Worm (Caenorhabditis elegans) whole organism, young adult: Measurements from ENCODE around the gene epn-1.

Experiments used
- B0336.3 ChIP-seq: fragments of 200-800 bp; sonication (Bioruptor generic); IDR thresholded peaks from 2 replicates; pipeline ENCODE4 v1.3.6; 2022; ENCODE audit warnings: missing genetic modification characterization, missing compliant biosample characterization
- C06A6.2 ChIP-seq: fragments of 200-800 bp; sonication (Bioruptor generic); conservative IDR thresholded peaks from 2 replicates; pipeline ENCODE4 v1.3.6; 2022; ENCODE audit warnings: missing genetic modification characterization, missing compliant biosample characterization
- C17E4.6 ChIP-seq: fragments of 200-800 bp; sonication (Bioruptor generic); IDR thresholded peaks from 2 replicates; pipeline ENCODE4 v1.3.6; 2022; ENCODE audit warnings: missing genetic modification reagents, missing genetic modification characterization, missing compliant biosample characterization
- F37B4.10 ChIP-seq: fragments of 200-800 bp; sonication (Bioruptor generic); IDR thresholded peaks from 2 replicates; pipeline ENCODE4 v1.3.6; 2022; ENCODE audit warnings: missing genetic modification characterization, missing compliant biosample characterization
- F49E8.2 ChIP-seq: sonication (generic microtip); optimal IDR thresholded peaks from 3 replicates; lab custom pipeline; 2017; ENCODE audit warnings: missing genetic modification characterization, mild to moderate bottlenecking, missing compliant biosample characterization, antibody characterized with exemption, moderate library complexity; ENCODE audit not compliant: insufficient read depth
- F57C9.4 ChIP-seq: sonication (generic microtip); optimal IDR thresholded peaks from 2 replicates; lab custom pipeline; 2017; ENCODE audit warnings: mild to moderate bottlenecking, missing genetic modification characterization, missing compliant biosample characterization
- K11D2.4 ChIP-seq: fragments of 200-800 bp; sonication (Bioruptor generic); IDR thresholded peaks from 2 replicates; pipeline ENCODE4 v1.3.6; 2022; ENCODE audit warnings: missing genetic modification reagents, missing genetic modification characterization, missing compliant biosample characterization
- Y53G8AR.9 ChIP-seq: fragments of 200-800 bp; sonication (Bioruptor generic); conservative IDR thresholded peaks from 2 replicates; pipeline ENCODE4 v1.3.6; 2022; ENCODE audit warnings: missing genetic modification reagents, missing genetic modification characterization, missing compliant biosample characterization
- Y56A3A.18 ChIP-seq: fragments of 200-800 bp; sonication (Bioruptor generic); IDR thresholded peaks from 2 replicates; pipeline ENCODE4 v1.3.6; 2022; ENCODE audit warnings: missing genetic modification reagents, missing genetic modification characterization, missing compliant biosample characterization
- ZK185.1 ChIP-seq: sonication (generic microtip); optimal IDR thresholded peaks from 2 replicates; lab custom pipeline; 2016; ENCODE audit warnings: mild to moderate bottlenecking, missing genetic modification characterization, missing compliant biosample characterization; ENCODE audit not compliant: poor library complexity, severe bottlenecking
- ama-1 ChIP-seq, 3 experiments: fragments of 150-350 bp in 1 of 3; sonication (generic microtip) in 2 of 3; optimal IDR thresholded peaks; 2 replicates each; lab custom pipeline; 2014 to 2018; ENCODE audit warnings: missing biosample characterization in 2 of 3, missing genetic modification characterization in 2 of 3, missing genetic modification reagents in 2 of 3
- aptf-2 ChIP-seq: fragments of 200-800 bp; sonication (Bioruptor generic); conservative IDR thresholded peaks from 2 replicates; pipeline ENCODE4 v1.3.6; 2022; ENCODE audit warnings: missing genetic modification reagents, missing genetic modification characterization, missing compliant biosample characterization
- aptf-3 ChIP-seq: fragments of 200-800 bp; sonication (Bioruptor generic); IDR thresholded peaks from 2 replicates; pipeline ENCODE4 v1.3.6; 2022; ENCODE audit warnings: missing genetic modification characterization, missing compliant biosample characterization
- ccch-3 ChIP-seq: fragments of 200-800 bp; sonication (Bioruptor generic); optimal IDR thresholded peaks from 2 replicates; lab custom pipeline; 2018; ENCODE audit warnings: mild to moderate bottlenecking, missing genetic modification characterization, missing compliant biosample characterization
- cebp-1 ChIP-seq, 2 experiments: fragments of 200-800 bp in 1 of 2; sonication (Bioruptor generic) in 1 of 2; sonication (generic microtip) in 1 of 2; IDR thresholded peaks in 1 of 2; optimal IDR thresholded peaks in 1 of 2; 2 replicates each; pipeline versions ENCODE4 v1.3.6 to Lab custom; 2017 to 2022; ENCODE audit warnings: missing compliant biosample characterization in 2 of 2, missing genetic modification characterization in 2 of 2, mild to moderate bottlenecking in 1 of 2, missing genetic modification reagents in 1 of 2, moderate library complexity in 1 of 2
- ceh-40 ChIP-seq: fragments of 200-800 bp; sonication (Bioruptor generic); IDR thresholded peaks from 2 replicates; pipeline ENCODE4 v1.3.6; 2022; ENCODE audit warnings: missing genetic modification characterization, missing compliant biosample characterization
- ceh-79 ChIP-seq: sonication (generic microtip); optimal IDR thresholded peaks from 2 replicates; lab custom pipeline; 2017; ENCODE audit warnings: mild to moderate bottlenecking, missing genetic modification characterization, missing compliant biosample characterization
- dpff-1 ChIP-seq: sonication (generic microtip); optimal IDR thresholded peaks from 2 replicates; lab custom pipeline; 2017; ENCODE audit warnings: mild to moderate bottlenecking, missing genetic modification characterization, missing compliant biosample characterization
- dpl-1 ChIP-seq: fragments of 150-350 bp; optimal IDR thresholded peaks from 2 replicates; lab custom pipeline; 2014; ENCODE audit warnings: missing biosample characterization, missing genetic modification reagents, missing genetic modification characterization
- egl-18 ChIP-seq: fragments of 200-800 bp; sonication (Bioruptor generic); IDR thresholded peaks from 2 replicates; pipeline ENCODE4 v1.3.6; 2022; ENCODE audit warnings: missing genetic modification reagents, missing genetic modification characterization, missing compliant biosample characterization
- egl-44 ChIP-seq: fragments of 200-800 bp; sonication (Bioruptor generic); IDR thresholded peaks from 2 replicates; pipeline ENCODE4 v1.3.6; 2022; ENCODE audit warnings: missing genetic modification reagents, missing genetic modification characterization, missing compliant biosample characterization
- egrh-3 ChIP-seq: fragments of 200-800 bp; sonication (Bioruptor generic); IDR thresholded peaks from 2 replicates; pipeline ENCODE4 v1.3.6; 2022; ENCODE audit warnings: missing genetic modification reagents, missing genetic modification characterization, missing compliant biosample characterization
- ekl-4 ChIP-seq: fragments of 200-800 bp; sonication (Bioruptor generic); IDR thresholded peaks from 2 replicates; pipeline ENCODE4 v1.3.6; 2022; ENCODE audit warnings: missing genetic modification reagents, missing genetic modification characterization, missing compliant biosample characterization
- gei-17 ChIP-seq: fragments of 200-800 bp; sonication (Bioruptor generic); optimal IDR thresholded peaks from 2 replicates; lab custom pipeline; 2018; ENCODE audit warnings: mild to moderate bottlenecking, missing genetic modification characterization, missing compliant biosample characterization
- hlh-12 ChIP-seq: sonication (generic microtip); optimal IDR thresholded peaks from 2 replicates; lab custom pipeline; 2016; ENCODE audit warnings: missing genetic modification characterization, missing compliant biosample characterization
- lin-35 ChIP-seq, 3 experiments: fragments of 150-350 bp in 2 of 3; sonication (generic microtip) in 1 of 3; optimal IDR thresholded peaks; 2 replicates each; lab custom pipeline; 2014 to 2018; ENCODE audit warnings: missing biosample characterization in 3 of 3, missing genetic modification characterization in 3 of 3, missing genetic modification reagents in 3 of 3
- mcd-1 ChIP-seq: fragments of 200-800 bp; sonication (Bioruptor generic); IDR thresholded peaks from 2 replicates; pipeline ENCODE4 v1.3.6; 2022; ENCODE audit warnings: missing genetic modification reagents, missing genetic modification characterization, missing compliant biosample characterization
- mxl-1 ChIP-seq: sonication (generic microtip); optimal IDR thresholded peaks from 2 replicates; lab custom pipeline; 2016; ENCODE audit warnings: missing genetic modification characterization, missing compliant biosample characterization
- nfyb-1 ChIP-seq: fragments of 200-800 bp; sonication (Bioruptor generic); IDR thresholded peaks from 2 replicates; pipeline ENCODE4 v1.3.6; 2022; ENCODE audit warnings: missing genetic modification reagents, missing genetic modification characterization, missing compliant biosample characterization
- nhr-120 ChIP-seq: fragments of 200-800 bp; sonication (Bioruptor generic); IDR thresholded peaks from 2 replicates; pipeline ENCODE4 v1.3.6; 2022; ENCODE audit warnings: missing genetic modification characterization, missing compliant biosample characterization
- nhr-179 ChIP-seq: sonication (generic microtip); optimal IDR thresholded peaks from 2 replicates; lab custom pipeline; 2016; ENCODE audit warnings: mild to moderate bottlenecking, missing genetic modification characterization, missing compliant biosample characterization
- nhr-27 ChIP-seq: fragments of 200-800 bp; sonication (Bioruptor generic); optimal IDR thresholded peaks from 2 replicates; lab custom pipeline; 2018; ENCODE audit warnings: mild to moderate bottlenecking, missing genetic modification characterization, moderate library complexity, missing compliant biosample characterization
- nhr-90 ChIP-seq: sonication (generic microtip); optimal IDR thresholded peaks from 2 replicates; lab custom pipeline; 2016; ENCODE audit warnings: missing genotype, mild to moderate bottlenecking, missing genetic modification characterization, missing compliant biosample characterization
- repo-1 ChIP-seq: sonication (generic microtip); optimal IDR thresholded peaks from 2 replicates; lab custom pipeline; 2017; ENCODE audit warnings: mild to moderate bottlenecking, missing genetic modification characterization, missing compliant biosample characterization
- snpc-3.4 ChIP-seq: sonication (generic microtip); optimal IDR thresholded peaks from 2 replicates; lab custom pipeline; 2017; ENCODE audit warnings: missing genetic modification characterization, mild to moderate bottlenecking, missing compliant biosample characterization, antibody characterized with exemption, moderate library complexity, missing genotype, missing genetic modification reagents
- snpc-4 ChIP-seq, 5 experiments: fragments of 150-350 bp in 1 of 5; sonication (generic microtip) in 4 of 5; optimal IDR thresholded peaks; 2 replicates each; lab custom pipeline; 2014 to 2018; ENCODE audit warnings: missing genetic modification characterization in 5 of 5, missing biosample characterization in 3 of 5, antibody characterized with exemption in 2 of 5, mild to moderate bottlenecking in 2 of 5, missing compliant biosample characterization in 2 of 5, missing genotype in 2 of 5, moderate library complexity in 2 of 5, missing genetic modification reagents in 1 of 5
- tbp1 ChIP-seq: fragments of 200-800 bp; sonication (Bioruptor generic); optimal IDR thresholded peaks from 2 replicates; lab custom pipeline; 2018; ENCODE audit warnings: mild to moderate bottlenecking, missing genetic modification characterization, missing compliant biosample characterization
- zim-3 ChIP-seq: sonication (generic microtip); optimal IDR thresholded peaks from 2 replicates; lab custom pipeline; 2017; ENCODE audit warnings: mild to moderate bottlenecking, missing genetic modification characterization, moderate library complexity, missing compliant biosample characterization
- ztf-3 ChIP-seq: fragments of 200-800 bp; sonication (Bioruptor generic); optimal IDR thresholded peaks from 2 replicates; lab custom pipeline; 2018; ENCODE audit warnings: mild to moderate bottlenecking, missing genetic modification characterization, missing compliant biosample characterization

The epn-1 gene

DNA sequence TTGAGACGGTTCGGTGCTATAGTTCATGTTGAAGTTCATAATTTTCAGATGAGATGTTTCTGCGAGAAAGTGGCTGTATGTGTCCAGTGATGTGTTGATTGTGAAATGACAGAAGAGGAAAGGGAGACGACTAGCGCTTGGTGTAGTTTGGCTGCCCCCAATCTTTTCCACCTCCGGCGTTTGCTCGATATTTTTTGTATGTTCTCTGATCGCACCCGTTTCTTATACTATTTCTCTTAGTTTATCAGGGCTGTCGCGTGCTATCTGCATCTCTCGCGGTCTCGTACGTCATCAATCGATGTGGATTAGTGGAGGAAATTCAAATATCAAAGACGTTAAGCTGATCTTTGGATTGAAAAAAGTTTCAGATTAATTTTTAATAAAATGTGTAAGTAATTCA, 7.6 kb downstream of the epn-1 start, which contains the start of gene atf-4 (continued):
- no peak for TF ChIP-seq nhr-179
- TF ChIP-seq Y53G8AR.9 (GFP tag; lab: Robert Waterston, UW), result no peak
- TF ChIP-seq K11D2.4 (GFP tag; lab: Robert Waterston, UW), result no peak
- no peak for TF ChIP-seq ceh-79 (tag; lab: Kevin White, UChicago)
- TF ChIP-seq nhr-90 (tag; lab: Kevin White, UChicago), result no peak
- no peak for TF ChIP-seq ekl-4 (GFP tag; lab: Robert Waterston, UW)

DNA sequence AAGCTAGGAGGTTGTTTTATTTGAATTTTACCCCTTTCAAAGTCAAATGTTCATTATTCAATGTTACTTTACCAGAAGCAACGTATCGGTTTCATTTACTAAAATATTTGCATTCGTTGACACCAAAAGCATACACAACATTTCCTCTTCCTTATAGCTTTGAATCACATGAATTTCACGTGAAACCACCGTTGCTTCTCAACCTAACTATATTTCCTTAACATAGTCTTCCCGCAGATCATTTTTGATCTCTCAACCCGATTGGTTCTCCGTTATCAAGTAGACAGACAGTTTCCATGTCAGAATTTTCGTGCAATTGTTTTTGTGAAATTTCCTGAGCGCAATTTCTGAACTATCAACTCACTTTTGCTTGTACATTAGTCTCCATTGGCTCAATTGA, 8.4 kb downstream of the epn-1 start:
- TF ChIP-seq nhr-179, result no peak
- TF ChIP-seq ztf-3, result no peak
- TF ChIP-seq hlh-12 (tag; lab: Kevin White, UChicago), result no peak
- TF ChIP-seq aptf-2, result no peak
- TF ChIP-seq dpl-1 (GFP tag; lab: Kevin White, UChicago), result no peak
- TF ChIP-seq C06A6.2 (GFP tag; lab: Robert Waterston, UW), result no peak
- no peak for TF ChIP-seq gei-17 (GFP tag; lab: Kevin White, UChicago)
- TF ChIP-seq, all 124 proteins: peak for 0

DNA sequence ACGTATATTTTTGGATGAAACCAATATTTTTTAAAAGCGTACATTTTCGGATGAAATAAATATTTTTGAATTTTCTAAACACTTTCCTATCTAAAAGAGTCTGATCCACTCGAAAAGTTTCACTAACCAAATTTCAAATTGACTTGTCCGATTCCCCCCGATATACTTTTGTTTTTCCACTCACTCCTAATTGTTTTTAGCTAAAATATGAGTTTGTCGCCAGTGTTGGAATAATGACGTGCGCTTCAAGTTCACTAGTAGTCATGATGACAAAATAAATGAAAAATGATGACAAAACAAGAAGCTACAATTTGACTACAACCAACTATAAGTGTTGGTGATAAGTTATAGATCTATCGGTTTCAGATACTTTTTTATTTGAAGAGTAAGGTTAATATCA, 9.5 kb downstream of the epn-1 start:
- TF ChIP-seq B0336.3 (0 out of 2 replicates have a peak, but pooled peaks have one; percentile 43), mxl-1 (no peak), nfyb-1 (GFP tag; lab: Robert Waterston, UW) (0 out of 2 replicates have a peak, but pooled peaks have one; percentile 47), dpff-1 (tag; lab: Kevin White, UChicago) (no peak), ama-1 (optimal IDR thresholded peaks at IDR 0.05; lab: Kevin White, UChicago) (peak; percentile 58), ama-1 (GFP tag; optimal IDR thresholded peaks at IDR 0.05; lab: Kevin White, UChicago) (no peak), egl-44 (GFP tag; lab: Robert Waterston, UW) (no peak), egrh-3 (GFP tag; lab: Robert Waterston, UW) (no peak), hlh-12 (tag; lab: Kevin White, UChicago) (no peak), Y56A3A.18 (GFP tag; lab: Robert Waterston, UW) (0 out of 2 replicates have a peak, but pooled peaks have one; percentile 75), nhr-27 (tag; lab: Kevin White, UChicago) (peak; percentile 23), nhr-179 (no peak), repo-1 (tag; lab: Kevin White, UChicago) (peak; percentile 59), Y53G8AR.9 (GFP tag; lab: Robert Waterston, UW) (peak; percentile 49; the same call in 1 of the 2 replicates), F37B4.10 (GFP tag; lab: Robert Waterston, UW) (no peak), zim-3 (peak; percentile 59)
- TF ChIP-seq, all 124 proteins: peak for 8

DNA sequence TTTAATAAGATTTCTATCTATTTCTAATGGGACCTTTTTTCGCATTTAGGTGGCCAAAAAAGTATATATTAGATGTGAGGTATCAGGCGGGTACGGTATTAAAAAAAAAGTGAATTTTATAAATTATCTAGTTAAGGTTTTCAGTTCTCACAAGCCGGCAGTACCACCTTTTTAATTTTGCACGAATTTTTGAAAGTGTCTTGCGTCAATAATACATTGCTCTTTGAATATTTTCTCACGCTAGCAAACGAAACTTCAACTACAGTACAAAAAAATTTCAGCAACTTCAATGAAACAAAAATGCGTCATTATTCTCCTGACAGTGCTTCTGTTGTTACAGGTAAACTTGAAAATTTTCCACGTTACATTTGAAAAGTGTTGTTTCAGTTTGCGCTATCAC, 11.4 kb downstream of the epn-1 start, which contains the start of gene F42D1.4:
F42D1.4 (plus strand) TSS at position 301 of the 400 bp plus-strand sequence.
- TF ChIP-seq F57C9.4 (no peak), aptf-3 (GFP tag; lab: Robert Waterston, UW) (no peak), egl-18 (GFP tag; lab: Robert Waterston, UW) (no peak)

DNA sequence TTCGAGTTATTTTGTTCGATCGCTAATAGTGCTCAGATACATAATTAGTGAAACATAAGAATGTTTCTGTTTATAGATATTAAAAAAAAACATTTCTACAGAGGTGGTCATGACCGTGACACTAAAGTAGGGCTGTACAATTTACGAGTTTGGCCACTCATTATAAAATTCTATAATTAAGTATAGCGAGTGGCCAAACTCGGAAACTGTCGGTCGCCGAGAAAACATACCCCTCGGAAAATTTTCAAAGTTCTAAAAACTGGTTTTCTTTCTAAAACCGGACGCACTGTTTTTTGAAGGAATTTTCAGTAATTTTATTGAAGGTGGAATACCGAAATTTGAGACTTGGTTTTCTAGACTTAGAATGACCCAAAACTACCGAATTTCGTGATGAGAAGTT, 12.6 kb downstream of the epn-1 start:
- TF ChIP-seq snpc-4 (GFP tag; optimal IDR thresholded peaks at IDR 0.05; lab: Kevin White, UChicago), result no peak
- peak in 2 of 4 experiments; percentile 57 to 71 for TF ChIP-seq snpc-4 (tag; optimal IDR thresholded peaks at IDR 0.05; lab: Kevin White, UChicago)
- no peak for TF ChIP-seq tbp1

DNA sequence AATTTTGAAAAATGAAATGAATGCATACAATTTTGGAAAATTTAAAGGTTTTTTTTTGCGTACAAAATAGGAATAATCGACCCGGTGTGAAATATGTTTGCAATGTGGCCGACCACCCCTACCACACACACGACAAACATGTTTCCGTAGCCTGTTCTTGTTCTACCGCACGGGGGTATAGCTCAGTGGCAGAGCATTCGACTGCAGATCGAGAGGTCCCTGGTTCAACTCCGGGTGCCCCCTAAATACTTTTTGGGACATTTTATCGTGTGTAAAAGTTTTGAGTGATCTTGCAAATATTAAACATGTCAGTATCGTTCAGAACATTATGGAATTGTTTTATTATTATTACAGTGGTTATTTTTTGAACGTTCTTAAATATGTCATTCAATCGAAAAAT, 13.6 kb downstream of the epn-1 start:
- TF ChIP-seq ccch-3 (GFP tag; lab: Kevin White, UChicago) (no peak), ceh-40 (GFP tag; lab: Robert Waterston, UW) (peak; percentile 92), F49E8.2 (tag; lab: Kevin White, UChicago) (no peak), mcd-1 (GFP tag; lab: Robert Waterston, UW) (no peak; the same call in 1 of the 2 replicates), lin-35 (GFP tag; optimal IDR thresholded peaks at IDR 0.05; lab: Kevin White, UChicago) (peak in 1 of 3 experiments; percentile 32), ceh-79 (tag; lab: Kevin White, UChicago) (no peak), nhr-120 (GFP tag; lab: Robert Waterston, UW) (peak; percentile 91), cebp-1 (GFP tag; IDR thresholded peaks at IDR 0.05; lab: Robert Waterston, UW) (0 out of 2 replicates have a peak, but pooled peaks have one; percentile 54), cebp-1 (tag; optimal IDR thresholded peaks at IDR 0.05; lab: Kevin White, UChicago) (no peak), ZK185.1 (tag; lab: Kevin White, UChicago) (peak; percentile 77), C17E4.6 (GFP tag; lab: Robert Waterston, UW) (no peak), snpc-3.4 (peak; percentile 84)
